Fruit fly (Drosophila melanogaster) whole organism: Measurements from ENCODE around the gene CG6051.

Experiments
- CG8478 ChIP-seq: fragments of >200 bp; optimal IDR thresholded peaks from 2 replicates; lab custom pipeline; 2018; ENCODE audit warnings: inconsistent platforms
- Dll ChIP-seq: fragments of >200 bp; optimal IDR thresholded peaks from 2 replicates; lab custom pipeline; 2017
- EcR ChIP-seq, 2 experiments: fragments of >200 bp; optimal IDR thresholded peaks; 2 replicates each; lab custom pipeline; 2017; ENCODE audit warnings: missing biosample characterization in 2 of 2, missing genetic modification characterization in 2 of 2, missing genetic modification reagents in 2 of 2
- pan ChIP-seq: fragments of >200 bp; optimal IDR thresholded peaks from 2 replicates; lab custom pipeline; 2017
- psq ChIP-seq: fragments of >200 bp; optimal IDR thresholded peaks from 2 replicates; lab custom pipeline; 2017
- usp ChIP-seq: fragments of >200 bp; optimal IDR thresholded peaks from 2 replicates; lab custom pipeline; 2017; ENCODE audit warnings: missing biosample characterization, missing genetic modification characterization, mixed read lengths

The CG6051 gene

dm6 chr3R:27075694-27076093 lies 75.2 kb downstream of the CG6051 start, which contains the start of gene CG14257:
CG14257 (plus strand) TSS chr3R:27075870.
- TF ChIP-seq pan (lab: Kevin White, UChicago) (no peak), Dll (lab: Kevin White, UChicago) (no peak), EcR (GFP tag; optimal IDR thresholded peaks at IDR 0.05; lab: Kevin White, UChicago) (no peak), usp (GFP tag; lab: Kevin White, UChicago) (no peak), psq (lab: Kevin White, UChicago) (no peak), CG8478 (lab: Kevin White, UChicago) (no peak)
